Fruit fly (Drosophila melanogaster): ENCODE results near the gene PIG-Wa.

The PIG-Wa gene

DNA sequence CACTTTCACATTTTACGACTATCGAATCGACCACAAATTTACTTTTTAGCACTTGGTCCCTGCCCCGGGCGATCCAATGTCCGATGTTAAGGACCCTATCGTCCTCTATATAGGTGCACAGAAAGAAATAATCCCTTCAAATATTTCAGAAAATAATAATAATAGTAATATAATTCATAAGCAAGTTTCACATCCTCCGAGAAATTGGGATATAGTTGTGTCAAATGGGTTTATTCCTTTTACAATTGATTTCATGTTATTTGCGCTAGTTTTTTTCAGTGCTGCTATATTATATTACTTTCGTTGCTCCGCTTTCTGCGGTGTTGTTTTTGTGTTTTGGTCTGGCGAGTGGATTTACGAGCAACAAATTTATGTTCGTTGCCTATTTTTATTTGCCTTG is 34.5 kb upstream of the PIG-Wa start (continued):
- TF ChIP-seq CG11696 (GFP tag; IDR thresholded peaks at IDR 0.05) (no peak), CG13894 (tag; optimal IDR thresholded peaks at IDR 0.05) (peak; percentile 82), Dref (GFP tag; IDR thresholded peaks at IDR 0.05) (no peak), CG13624 (GFP tag; optimal IDR thresholded peaks at IDR 0.05) (no peak), CG3847 (GFP tag; IDR thresholded peaks at IDR 0.05) (peak; percentile 53), Hr51 (GFP tag; optimal IDR thresholded peaks at IDR 0.05) (peak in 1 of 2 experiments; percentile 60), CG14014 (GFP tag; IDR thresholded peaks at IDR 0.05) (peak; percentile 37; the same call in 1 of the 2 replicates), CG7839 (tag; optimal IDR thresholded peaks at IDR 0.05) (peak; percentile 60), YL-1 (GFP tag; optimal IDR thresholded peaks at IDR 0.05) (no peak), CG13296 (GFP tag; optimal IDR thresholded peaks at IDR 0.05) (peak; percentile 41), CG17385 (GFP tag; optimal IDR thresholded peaks at IDR 0.05) (peak; percentile 35), CG13287 (GFP tag; IDR thresholded peaks at IDR 0.05; ENCODE audit: partially characterized antibody) (no peak), nmo (GFP tag; optimal IDR thresholded peaks at IDR 0.05) (peak; percentile 24), Hmr (GFP tag; optimal IDR thresholded peaks at IDR 0.05) (peak; percentile 66), CG18599 (GFP tag; optimal IDR thresholded peaks at IDR 0.05) (peak; percentile 81), CG4404 (GFP tag; IDR thresholded peaks at IDR 0.05) (peak; percentile 51), Dll (GFP tag; IDR thresholded peaks at IDR 0.05; ENCODE audit: partially characterized antibody) (no peak), phol (tag; optimal IDR thresholded peaks at IDR 0.05) (peak; percentile 41), Dbx (GFP tag; IDR thresholded peaks at IDR 0.05) (peak; percentile 60; the same call in 1 of the 3 replicates), CG30403 (GFP tag; optimal IDR thresholded peaks at IDR 0.05) (peak; percentile 19), CG7963 (GFP tag; IDR thresholded peaks at IDR 0.05; ENCODE audit: partially characterized antibody) (no peak), CG4424 (GFP tag; optimal IDR thresholded peaks at IDR 0.05) (peak; percentile 9), CG32772 (GFP tag; IDR thresholded peaks at IDR 0.05) (no peak), BtbVII (GFP tag; optimal IDR thresholded peaks at IDR 0.05) (peak; percentile 15), CG7556 (GFP tag; optimal IDR thresholded peaks at IDR 0.05) (peak; percentile 53), Gug (GFP tag; IDR thresholded peaks at IDR 0.05) (no peak), CG9817 (tag; optimal IDR thresholded peaks at IDR 0.05) (peak; percentile 50), pan (optimal IDR thresholded peaks at IDR 0.05) (no peak), pan (GFP tag; optimal IDR thresholded peaks at IDR 0.05 in 1 of 2, IDR thresholded peaks at IDR 0.05 in 1 of 2) (peak in 1 of 2 experiments; percentile 48), gt (GFP tag; IDR thresholded peaks at IDR 0.05) (no peak), Sin3A (optimal IDR thresholded peaks at IDR 0.05) (no peak), CG15269 (tag; optimal IDR thresholded peaks at IDR 0.05) (peak; percentile 57), ac (GFP tag; optimal IDR thresholded peaks at IDR 0.05) (no peak), scrt (GFP tag; optimal IDR thresholded peaks at IDR 0.05) (peak; percentile 42), ranshi (GFP tag; IDR thresholded peaks at IDR 0.05) (no peak), gcm2 (GFP tag; optimal IDR thresholded peaks at IDR 0.05) (no peak), CG10431 (GFP tag; optimal IDR thresholded peaks at IDR 0.05) (no peak), CG7372 (GFP tag; IDR thresholded peaks at IDR 0.05) (peak; percentile 13; the same call in 1 of the 2 replicates), klu (GFP tag; IDR thresholded peaks at IDR 0.05) (no peak), GATAe (GFP tag; conservative IDR thresholded peaks at IDR 0.05) (no peak), CG16779 (GFP tag; IDR thresholded peaks at IDR 0.05) (no peak), peb (GFP tag; IDR thresholded peaks at IDR 0.05) (no peak), E2f2 (GFP tag; IDR thresholded peaks at IDR 0.05) (peak; percentile 29; the same call in 1 of the 2 replicates), CG10267 (tag; optimal IDR thresholded peaks at IDR 0.05) (peak; percentile 14), zen (tag; optimal IDR thresholded peaks at IDR 0.05) (peak; percentile 32), Xbp1 (GFP tag; optimal IDR thresholded peaks at IDR 0.05) (peak; percentile 17), Camta (GFP tag; optimal IDR thresholded peaks at IDR 0.05) (no peak), CG11695 (GFP tag; IDR thresholded peaks at IDR 0.05) (0 out of 3 replicates have a peak, but pooled peaks have one; percentile 41), sd (tag; optimal IDR thresholded peaks at IDR 0.05) (no peak), bcd (GFP tag; optimal IDR thresholded peaks at IDR 0.05) (peak; percentile 38), CG17612 (GFP tag; IDR thresholded peaks at IDR 0.05) (no peak)
